Fruit fly (Drosophila melanogaster) whole organism, embryonic: ENCODE data around the gene CG6126.

ENCODE experiments used
- Blimp-1 ChIP-seq: fragments of 200-800 bp; sonication (Bioruptor generic); optimal IDR thresholded peaks from 3 replicates; lab custom pipeline; 2018; ENCODE audit warnings: missing biosample characterization, missing genetic modification characterization, mild to moderate bottlenecking, moderate library complexity, missing genetic modification reagents
- CG10267 ChIP-seq: fragments of 200-800 bp; sonication (Bioruptor generic); optimal IDR thresholded peaks from 2 replicates; lab custom pipeline; 2018; ENCODE audit warnings: missing biosample characterization, mild to moderate bottlenecking, missing genetic modification characterization, moderate library complexity
- CG10654 ChIP-seq: fragments of 200-800 bp; sonication (Bioruptor generic); optimal IDR thresholded peaks from 2 replicates; lab custom pipeline; 2016; ENCODE audit warnings: missing biosample characterization, missing genetic modification characterization
- CG11456 ChIP-seq: fragments of 200-800 bp; sonication (Bioruptor generic); IDR thresholded peaks from 3 replicates; pipeline ENCODE4 v1.3.6; 2022; ENCODE audit warnings: missing biosample characterization, missing genetic modification characterization
- CG11723 ChIP-seq: fragments of 200-800 bp; sonication (Bioruptor generic); optimal IDR thresholded peaks from 2 replicates; lab custom pipeline; 2017; ENCODE audit warnings: missing biosample characterization, mild to moderate bottlenecking, missing genetic modification characterization
- CG14860 ChIP-seq: fragments of 200-800 bp; sonication (Bioruptor generic); IDR thresholded peaks from 3 replicates; pipeline ENCODE4 v1.3.6; 2022; ENCODE audit warnings: missing biosample characterization, missing genetic modification characterization; ENCODE audit not compliant: partially characterized antibody
- CG18619 ChIP-seq: fragments of 200-800 bp; sonication (Bioruptor generic); optimal IDR thresholded peaks from 3 replicates; lab custom pipeline; 2017; ENCODE audit warnings: missing biosample characterization, mild to moderate bottlenecking, missing genetic modification characterization
- CG30020 ChIP-seq: fragments of 200-800 bp; optimal IDR thresholded peaks from 2 replicates; lab custom pipeline; 2019; ENCODE audit warnings: missing biosample characterization, mild to moderate bottlenecking, missing genetic modification characterization, moderate library complexity
- CG30431 ChIP-seq: fragments of 200-800 bp; sonication (Bioruptor generic); optimal IDR thresholded peaks from 2 replicates; lab custom pipeline; 2017; ENCODE audit warnings: missing biosample characterization, missing genetic modification characterization
- CG31224 ChIP-seq: fragments of 200-800 bp; sonication (Bioruptor generic); IDR thresholded peaks from 2 replicates; pipeline ENCODE4 v1.3.6; 2022; ENCODE audit warnings: missing biosample characterization, missing genetic modification characterization
- CG42726 ChIP-seq: fragments of 200-800 bp; sonication (Bioruptor generic); IDR thresholded peaks from 2 replicates; pipeline ENCODE4 v1.3.6; 2022; ENCODE audit warnings: missing biosample characterization, missing genetic modification characterization; ENCODE audit not compliant: partially characterized antibody
- CG5245 ChIP-seq: fragments of 200-800 bp; sonication (Bioruptor generic); optimal IDR thresholded peaks from 3 replicates; lab custom pipeline; 2016; ENCODE audit warnings: missing biosample characterization, missing genetic modification characterization
- CG8478 ChIP-seq: fragments of >200 bp; optimal IDR thresholded peaks from 2 replicates; lab custom pipeline; 2018
- Dfd ChIP-seq, 2 experiments: fragments of >200 bp; optimal IDR thresholded peaks; 2 replicates each; lab custom pipeline; 2017; ENCODE audit warnings: missing biosample characterization in 2 of 2, missing genetic modification characterization in 2 of 2
- Ets65A ChIP-seq: fragments of 200-800 bp; sonication (Bioruptor generic); peaks from one replicate; lab custom pipeline; 2016; ENCODE audit warnings: missing biosample characterization, missing genetic modification characterization
- HLH54F ChIP-seq: fragments of 200-800 bp; sonication (Bioruptor generic); optimal IDR thresholded peaks from 3 replicates; lab custom pipeline; 2016; ENCODE audit warnings: missing biosample characterization, missing genetic modification characterization
- Hr51 ChIP-seq, 2 experiments: fragments of 200-800 bp; sonication (Bioruptor generic); optimal IDR thresholded peaks; 2 replicates in 1 of 2; 3 replicates in 1 of 2; lab custom pipeline; 2016 to 2018; ENCODE audit warnings: missing biosample characterization in 2 of 2, missing genetic modification characterization in 2 of 2, mild to moderate bottlenecking in 1 of 2, moderate library complexity in 1 of 2
- Med ChIP-seq: fragments of 200-800 bp; sonication (Bioruptor generic); peaks from one replicate; lab custom pipeline; 2016; ENCODE audit warnings: missing biosample characterization, missing genetic modification characterization, mild to moderate bottlenecking, inconsistent platforms, moderate library complexity
- Mrtf ChIP-seq: fragments of 200-800 bp; sonication (Bioruptor generic); IDR thresholded peaks from 3 replicates; pipeline ENCODE4 v1.3.6; 2022; ENCODE audit warnings: missing biosample characterization, missing genetic modification characterization
- Rx ChIP-seq: fragments of 200-800 bp; sonication (Bioruptor generic); IDR thresholded peaks from 2 replicates; pipeline ENCODE4 v1.3.6; 2022; ENCODE audit warnings: missing biosample characterization, missing genetic modification characterization
- bigmax ChIP-seq: fragments of 200-800 bp; sonication (Bioruptor generic); optimal IDR thresholded peaks from 2 replicates; lab custom pipeline; 2018; ENCODE audit warnings: missing biosample characterization, mild to moderate bottlenecking, missing genetic modification characterization
- cato ChIP-seq: fragments of 200-800 bp; sonication (Bioruptor generic); optimal IDR thresholded peaks from 2 replicates; lab custom pipeline; 2016; ENCODE audit warnings: missing biosample characterization, missing genetic modification characterization, borderline replicate concordance
- chinmo ChIP-seq: fragments of 200-800 bp; sonication (Bioruptor generic); IDR thresholded peaks from 4 replicates; pipeline ENCODE4 v1.3.6; 2022; ENCODE audit warnings: missing biosample characterization, missing genetic modification characterization; ENCODE audit not compliant: partially characterized antibody
- crc ChIP-seq: fragments of 200-800 bp; sonication (Bioruptor generic); optimal IDR thresholded peaks from 2 replicates; lab custom pipeline; 2016; ENCODE audit warnings: missing biosample characterization, missing genetic modification characterization
- crol ChIP-seq: fragments of 200-800 bp; sonication (Bioruptor generic); IDR thresholded peaks from 2 replicates; pipeline ENCODE4 v1.3.6; 2022; ENCODE audit warnings: missing biosample characterization, missing genetic modification characterization
- danr ChIP-seq: fragments of 200-800 bp; sonication (Bioruptor generic); IDR thresholded peaks from 2 replicates; pipeline ENCODE4 v1.3.6; 2022; ENCODE audit warnings: missing biosample characterization, missing genetic modification characterization
- gcm2 ChIP-seq: fragments of 200-800 bp; sonication (Bioruptor generic); optimal IDR thresholded peaks from 2 replicates; lab custom pipeline; 2016; ENCODE audit warnings: missing biosample characterization, missing genetic modification characterization
- grn ChIP-seq: fragments of 200-800 bp; sonication (Bioruptor generic); optimal IDR thresholded peaks from 3 replicates; lab custom pipeline; 2017; ENCODE audit warnings: missing biosample characterization, missing genetic modification characterization
- ken ChIP-seq: fragments of 200-800 bp; sonication (Bioruptor generic); IDR thresholded peaks from 3 replicates; pipeline ENCODE4 v1.3.6; 2022; ENCODE audit warnings: missing biosample characterization, missing genetic modification characterization
- nerfin-1 ChIP-seq: fragments of 200-800 bp; sonication (Bioruptor generic); optimal IDR thresholded peaks from 3 replicates; lab custom pipeline; 2019; ENCODE audit warnings: missing biosample characterization, mild to moderate bottlenecking, missing genetic modification characterization, moderate library complexity
- oc ChIP-seq: fragments of 200-800 bp; sonication (Bioruptor generic); optimal IDR thresholded peaks from 2 replicates; lab custom pipeline; 2018; ENCODE audit warnings: missing biosample characterization, mild to moderate bottlenecking, missing genetic modification characterization, moderate library complexity
- peb ChIP-seq: fragments of 200-800 bp; sonication (Bioruptor generic); IDR thresholded peaks from 2 replicates; pipeline ENCODE4 v1.3.6; 2022; ENCODE audit warnings: missing biosample characterization, missing genetic modification characterization
- prd ChIP-seq, 3 experiments: fragments of >200 bp in 2 of 3; fragments of 200-800 bp in 1 of 3; sonication (Bioruptor generic) in 1 of 3; optimal IDR thresholded peaks in 2 of 3; IDR thresholded peaks in 1 of 3; 2 replicates in 2 of 3; 3 replicates in 1 of 3; pipeline versions ENCODE4 v1.3.6 to Lab custom; 2017 to 2022; ENCODE audit warnings: missing biosample characterization in 1 of 3, missing genetic modification characterization in 1 of 3
- sqz ChIP-seq: fragments of 200-800 bp; sonication (Bioruptor generic); optimal IDR thresholded peaks from 3 replicates; lab custom pipeline; 2018; ENCODE audit warnings: missing biosample characterization, mild to moderate bottlenecking, missing genetic modification characterization
- tin ChIP-seq: fragments of 200-800 bp; sonication (Bioruptor generic); optimal IDR thresholded peaks from 3 replicates; lab custom pipeline; 2016; ENCODE audit warnings: missing biosample characterization, missing genetic modification characterization
- tup ChIP-seq: fragments of 200-800 bp; sonication (Bioruptor generic); optimal IDR thresholded peaks from 2 replicates; lab custom pipeline; 2016; ENCODE audit warnings: missing biosample characterization, mild to moderate bottlenecking, missing genetic modification characterization, moderate library complexity
- z ChIP-seq: fragments of 200-800 bp; sonication (Bioruptor generic); IDR thresholded peaks from 3 replicates; pipeline ENCODE4 v1.3.6; 2022; ENCODE audit warnings: missing biosample characterization, missing genetic modification characterization
- zen ChIP-seq: fragments of 200-800 bp; sonication (Bioruptor generic); optimal IDR thresholded peaks from 3 replicates; lab custom pipeline; 2018; ENCODE audit warnings: missing biosample characterization, mild to moderate bottlenecking, missing genetic modification characterization, moderate library complexity

CG6126 gene

dm6 chr3R:16247609-16248499 is 45.0 kb upstream of the CG6126 start (continued):
- no peak for TF ChIP-seq bigmax (GFP tag; lab: Kevin White, UChicago)
- TF ChIP-seq HLH54F, result peak; percentile 52
- no peak for TF ChIP-seq ken (GFP tag; lab: Robert Waterston, UW)
- no peak for TF ChIP-seq CG14860 (GFP tag; lab: Robert Waterston, UW)
- peak; percentile 71 for TF ChIP-seq nerfin-1
- peak; percentile 6 for TF ChIP-seq gcm2 (GFP tag; lab: Kevin White, UChicago)
- peak; percentile 17 for TF ChIP-seq grn (GFP tag; lab: Kevin White, UChicago)
- no peak for TF ChIP-seq oc (tag; lab: Kevin White, UChicago)
- TF ChIP-seq tin (GFP tag; lab: Kevin White, UChicago), result peak; percentile 87
- peak; percentile 25 to 72 for TF ChIP-seq Hr51 (GFP tag; optimal IDR thresholded peaks at IDR 0.05; lab: Kevin White, UChicago)
- TF ChIP-seq CG11456 (GFP tag; lab: Robert Waterston, UW), result peak; percentile 79
- no peak for TF ChIP-seq Dfd (GFP tag; optimal IDR thresholded peaks at IDR 0.05; lab: Kevin White, UChicago)
- peak; percentile 64 for TF ChIP-seq sqz (GFP tag; lab: Kevin White, UChicago)
- TF ChIP-seq danr (GFP tag; lab: Robert Waterston, UW), result peak; percentile 45
- TF ChIP-seq z (GFP tag; lab: Robert Waterston, UW), result peak; percentile 45; the same call in 1 of the 3 replicates
- peak; percentile 67 for TF ChIP-seq CG31224
- TF ChIP-seq Rx (GFP tag; lab: Robert Waterston, UW), result peak; percentile 75
- no peak for TF ChIP-seq CG30020 (tag; lab: Kevin White, UChicago)

dm6 chr3R:16247027-16247426 is 44.1 kb upstream of the CG6126 start:
- TF ChIP-seq chinmo (GFP tag; lab: Robert Waterston, UW) (0 out of 4 replicates have a peak, but pooled peaks have one; percentile 59), ken (GFP tag; lab: Robert Waterston, UW) (no peak), Med (GFP tag; lab: Kevin White, UChicago) (peak; percentile 52), Blimp-1 (GFP tag; lab: Kevin White, UChicago) (peak; percentile 51), crol (0 out of 2 replicates have a peak, but pooled peaks have one; percentile 12), CG30431 (no peak), CG10267 (tag; lab: Kevin White, UChicago) (no peak), CG42726 (GFP tag; lab: Robert Waterston, UW) (no peak), Ets65A (GFP tag; lab: Kevin White, UChicago) (peak; percentile 2), CG18619 (GFP tag; lab: Kevin White, UChicago) (no peak), tup (GFP tag; lab: Kevin White, UChicago) (no peak), Mrtf (GFP tag; lab: Robert Waterston, UW) (no peak), cato (GFP tag; lab: Kevin White, UChicago) (no peak), prd (optimal IDR thresholded peaks at IDR 0.05; lab: Kevin White, UChicago) (no peak), prd (GFP tag; IDR thresholded peaks at IDR 0.05; lab: Robert Waterston, UW) (no peak), CG11723 (GFP tag; lab: Kevin White, UChicago) (no peak), crc (GFP tag; lab: Kevin White, UChicago) (no peak), CG10654 (no peak), peb (GFP tag; lab: Robert Waterston, UW) (no peak), CG5245 (GFP tag; lab: Kevin White, UChicago) (no peak), zen (tag; lab: Kevin White, UChicago) (peak; percentile 21), CG8478 (peak; percentile 50)
